Fruit fly (Drosophila melanogaster): Measurements from ENCODE around the gene Ccm3.
A peak's percentile ranks its signal among the peaks of the same experiment; 100 is the strongest.

DNA sequence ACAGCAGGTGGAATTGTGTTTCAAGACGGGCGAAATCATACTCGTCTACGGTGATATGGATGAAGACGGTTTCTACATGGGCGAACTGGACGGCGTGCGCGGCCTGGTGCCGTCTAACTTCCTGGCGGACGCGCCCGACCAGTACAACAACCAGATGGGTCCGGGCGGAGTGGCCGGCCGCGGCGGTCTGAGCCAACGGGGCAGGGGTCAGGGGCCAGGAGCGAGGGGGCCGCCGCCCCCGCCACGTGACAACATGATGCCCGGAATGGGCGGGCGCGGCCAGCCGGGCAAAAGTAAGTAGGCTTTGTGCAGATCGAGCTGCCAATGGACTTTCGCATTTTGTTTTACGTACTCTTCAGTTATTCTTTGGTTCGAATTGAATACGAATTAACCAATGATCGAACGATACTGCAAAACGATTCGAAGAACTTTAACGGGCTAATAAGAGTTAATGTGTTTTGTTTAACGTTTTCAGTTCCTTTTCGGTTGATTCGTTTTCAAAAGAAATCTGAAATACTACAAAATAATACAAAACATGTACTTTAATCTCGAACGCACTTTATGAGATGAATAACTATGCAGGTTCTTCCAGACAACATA is 21.5 kb downstream of the Ccm3 start:
- no peak for TF ChIP-seq dsf (GFP tag; optimal IDR thresholded peaks at IDR 0.05; ENCODE audit: borderline replicate concordance)
- TF ChIP-seq Abd-B (GFP tag; optimal IDR thresholded peaks at IDR 0.05): no peak
- TF ChIP-seq Dfd (GFP tag; optimal IDR thresholded peaks at IDR 0.05): peak; percentile 99
- TF ChIP-seq fru (GFP tag; optimal IDR thresholded peaks at IDR 0.05): no peak
- TF ChIP-seq HLH106 (tag; optimal IDR thresholded peaks at IDR 0.05): no peak
